Worm (Caenorhabditis elegans) whole organism, L4 larva: ENCODE results near the gene ssp-33.

Source experiments
- aly-2 ChIP-seq: sonication (generic microtip); optimal IDR thresholded peaks from 2 replicates; lab custom pipeline; 2018; ENCODE audit warnings: missing biosample characterization, missing genetic modification characterization
- ceh-82 ChIP-seq: sonication (generic microtip); optimal IDR thresholded peaks from 2 replicates; lab custom pipeline; 2017; ENCODE audit warnings: missing biosample characterization, missing genetic modification characterization
- lin-29 ChIP-seq: fragments of 200-800 bp; sonication (Bioruptor generic); IDR thresholded peaks from 2 replicates; pipeline ENCODE4 v1.3.6; 2022; ENCODE audit warnings: missing genetic modification reagents, missing genetic modification characterization, missing compliant biosample characterization

- no peak for TF ChIP-seq ceh-82 (tag; lab: Kevin White, UChicago)
- no peak for TF ChIP-seq lin-29 (GFP tag; lab: Robert Waterston, UW)
- no peak for TF ChIP-seq aly-2
Observed at ce11 chrV:14683926-14684325, 27.3 kb upstream of the ssp-33 start.
